Fruit fly (Drosophila melanogaster): Measurements from ENCODE around the gene trc.

- TF ChIP-seq lola (GFP tag; optimal IDR thresholded peaks at IDR 0.05) (no peak), Myc (optimal IDR thresholded peaks at IDR 0.05) (no peak)
These were observed 28.2 kb downstream of the trc start, which contains the start of gene CG34116 for dm6 chr3L:19805895-19806294.
